Fruit fly (Drosophila melanogaster) whole organism, embryonic: ENCODE measurements around the gene Pde11.

ENCODE experiments used
- ATbp ChIP-seq: fragments of 200-800 bp; sonication (Bioruptor generic); optimal IDR thresholded peaks from 2 replicates; lab custom pipeline; 2017; ENCODE audit warnings: missing biosample characterization, mild to moderate bottlenecking, missing genetic modification characterization, missing genetic modification reagents
- Awh ChIP-seq: fragments of 200-800 bp; sonication (Bioruptor generic); IDR thresholded peaks from 2 replicates; pipeline ENCODE4, ENCODE4 v1.3.6; 2022; ENCODE audit warnings: missing biosample characterization, missing genetic modification characterization
- B-H1 ChIP-seq: fragments of 200-800 bp; sonication (Bioruptor generic); IDR thresholded peaks from 3 replicates; pipeline ENCODE4 v1.3.6; 2022; ENCODE audit warnings: missing biosample characterization, missing genetic modification characterization
- CG10462 ChIP-seq: fragments of 200-800 bp; sonication (Bioruptor generic); optimal IDR thresholded peaks from 2 replicates; lab custom pipeline; 2016; ENCODE audit warnings: missing biosample characterization, missing genetic modification characterization
- CG10959 ChIP-seq: fragments of 200-800 bp; sonication (Bioruptor generic); IDR thresholded peaks from 2 replicates; pipeline ENCODE4 v1.3.6; 2022; ENCODE audit warnings: missing biosample characterization, missing genetic modification characterization
- CG12071 ChIP-seq: fragments of 200-800 bp; sonication (Bioruptor generic); optimal IDR thresholded peaks from 3 replicates; lab custom pipeline; 2018; ENCODE audit warnings: missing biosample characterization, mild to moderate bottlenecking, missing genetic modification characterization
- CG12236 ChIP-seq: fragments of 200-800 bp; sonication (Bioruptor generic); optimal IDR thresholded peaks from 2 replicates; lab custom pipeline; 2016; ENCODE audit warnings: missing biosample characterization, missing genetic modification characterization
- CG12769 ChIP-seq: fragments of 200-800 bp; sonication (Bioruptor generic); optimal IDR thresholded peaks from 2 replicates; lab custom pipeline; 2019; ENCODE audit warnings: missing biosample characterization, mild to moderate bottlenecking, missing genetic modification characterization, moderate library complexity
- CG14710 ChIP-seq: fragments of 200-800 bp; sonication (Bioruptor generic); optimal IDR thresholded peaks from 3 replicates; lab custom pipeline; 2019; ENCODE audit warnings: missing biosample characterization, mild to moderate bottlenecking, missing genetic modification characterization, moderate library complexity
- CG16813 ChIP-seq: fragments of 200-800 bp; sonication (Bioruptor generic); IDR thresholded peaks from 3 replicates; pipeline ENCODE4 v1.3.6; 2022; ENCODE audit warnings: missing biosample characterization, missing genetic modification characterization; ENCODE audit not compliant: partially characterized antibody
- CG3065 ChIP-seq: fragments of 200-800 bp; sonication (Bioruptor generic); optimal IDR thresholded peaks from 2 replicates; lab custom pipeline; 2016; ENCODE audit warnings: missing biosample characterization, missing genetic modification characterization
- CG32532 ChIP-seq: fragments of 200-800 bp; sonication (Bioruptor generic); IDR thresholded peaks from 2 replicates; pipeline ENCODE4 v1.3.6; 2022; ENCODE audit warnings: missing biosample characterization, missing genetic modification characterization
- CG32772 ChIP-seq: fragments of 200-800 bp; sonication (Bioruptor generic); IDR thresholded peaks from 2 replicates; pipeline ENCODE4 v1.3.6; 2022; ENCODE audit warnings: missing biosample characterization, missing genetic modification characterization
- CG6254 ChIP-seq: fragments of 200-800 bp; sonication (Bioruptor generic); optimal IDR thresholded peaks from 3 replicates; lab custom pipeline; 2017; ENCODE audit warnings: mild to moderate bottlenecking, missing biosample characterization, missing genetic modification reagents, missing genetic modification characterization
- CG7271 ChIP-seq: fragments of 200-800 bp; sonication (Bioruptor generic); optimal IDR thresholded peaks from 2 replicates; lab custom pipeline; 2018; ENCODE audit warnings: missing biosample characterization, mild to moderate bottlenecking, missing genetic modification characterization, moderate library complexity
- CG7786 ChIP-seq: fragments of 200-800 bp; sonication (Bioruptor generic); optimal IDR thresholded peaks from 2 replicates; lab custom pipeline; 2016; ENCODE audit warnings: missing biosample characterization, missing genetic modification characterization
- CG8290 ChIP-seq, 3 experiments: fragments of 200-800 bp; sonication (Bioruptor generic); optimal IDR thresholded peaks; 2 replicates each; lab custom pipeline; 2016 to 2019; ENCODE audit warnings: missing biosample characterization in 3 of 3, missing genetic modification characterization in 3 of 3, mild to moderate bottlenecking in 2 of 3, moderate library complexity in 1 of 3
- D19A ChIP-seq: fragments of 200-800 bp; optimal IDR thresholded peaks from 3 replicates; lab custom pipeline; 2019; ENCODE audit warnings: missing biosample characterization, mild to moderate bottlenecking, missing genetic modification characterization, moderate library complexity
- Deaf1 ChIP-seq: fragments of 200-800 bp; optimal IDR thresholded peaks from 3 replicates; lab custom pipeline; 2019; ENCODE audit warnings: missing biosample characterization, mild to moderate bottlenecking, missing genetic modification characterization, moderate library complexity
- Fer2 ChIP-seq: fragments of 200-800 bp; sonication (Bioruptor generic); optimal IDR thresholded peaks from 2 replicates; lab custom pipeline; 2018; ENCODE audit warnings: missing biosample characterization, mild to moderate bottlenecking, missing genetic modification characterization, moderate library complexity
- Hey ChIP-seq: fragments of 200-800 bp; sonication (Bioruptor generic); optimal IDR thresholded peaks from 3 replicates; lab custom pipeline; 2018; ENCODE audit warnings: missing biosample characterization, mild to moderate bottlenecking, missing genetic modification characterization
- HmgZ ChIP-seq: fragments of 200-800 bp; sonication (Bioruptor generic); optimal IDR thresholded peaks from 2 replicates; lab custom pipeline; 2018; ENCODE audit warnings: missing biosample characterization, mild to moderate bottlenecking, missing genetic modification characterization
- Hr3 ChIP-seq: fragments of 200-800 bp; sonication (Bioruptor generic); optimal IDR thresholded peaks from 3 replicates; lab custom pipeline; 2016; ENCODE audit warnings: missing biosample characterization, missing genetic modification characterization
- Med ChIP-seq: fragments of 200-800 bp; sonication (Bioruptor generic); peaks from one replicate; lab custom pipeline; 2016; ENCODE audit warnings: missing biosample characterization, missing genetic modification characterization, mild to moderate bottlenecking, inconsistent platforms, moderate library complexity
- NC2β ChIP-seq: fragments of 200-800 bp; sonication (Bioruptor generic); optimal IDR thresholded peaks from 2 replicates; lab custom pipeline; 2016; ENCODE audit warnings: missing biosample characterization, missing genetic modification characterization
- NFAT ChIP-seq: fragments of 200-800 bp; sonication (Bioruptor generic); IDR thresholded peaks from 2 replicates; pipeline ENCODE4 v1.3.6; 2022; ENCODE audit warnings: missing biosample characterization, missing genetic modification characterization
- Ptx1 ChIP-seq: fragments of 200-800 bp; sonication (Bioruptor generic); IDR thresholded peaks from 2 replicates; pipeline ENCODE4 v1.3.6; 2022; ENCODE audit warnings: missing biosample characterization, missing genetic modification characterization
- Sin3A ChIP-seq: fragments of >200 bp; optimal IDR thresholded peaks from 2 replicates; lab custom pipeline; 2018
- Spps ChIP-seq: fragments of 200-800 bp; sonication (Bioruptor generic); optimal IDR thresholded peaks from 2 replicates; lab custom pipeline; 2018; ENCODE audit warnings: missing biosample characterization, mild to moderate bottlenecking, missing genetic modification characterization
- Xrp1 ChIP-seq: fragments of 200-800 bp; sonication (Bioruptor generic); IDR thresholded peaks from 2 replicates; pipeline ENCODE4 v1.3.6; 2022; ENCODE audit warnings: missing biosample characterization, missing genetic modification characterization
- ash1 ChIP-seq: fragments of 200-800 bp; sonication (Bioruptor generic); optimal IDR thresholded peaks from 2 replicates; lab custom pipeline; 2018; ENCODE audit warnings: missing biosample characterization, mild to moderate bottlenecking, missing genetic modification characterization
- caup ChIP-seq: fragments of 200-800 bp; sonication (Bioruptor generic); optimal IDR thresholded peaks from 3 replicates; lab custom pipeline; 2017; ENCODE audit warnings: missing biosample characterization, mild to moderate bottlenecking, missing genetic modification characterization, moderate library complexity; ENCODE audit not compliant: severe bottlenecking
- cg ChIP-seq: fragments of 200-800 bp; sonication (Bioruptor generic); optimal IDR thresholded peaks from 3 replicates; lab custom pipeline; 2019; ENCODE audit warnings: missing biosample characterization, mild to moderate bottlenecking, missing genetic modification characterization, moderate library complexity
- chn ChIP-seq: fragments of 200-800 bp; sonication (Bioruptor generic); optimal IDR thresholded peaks from 2 replicates; lab custom pipeline; 2016; ENCODE audit warnings: missing biosample characterization, missing genetic modification characterization
- cwo ChIP-seq: fragments of 200-800 bp; sonication (Bioruptor generic); optimal IDR thresholded peaks from 3 replicates; lab custom pipeline; 2017; ENCODE audit warnings: missing biosample characterization, missing genetic modification characterization, mild to moderate bottlenecking, moderate library complexity, missing genetic modification reagents
- exex ChIP-seq: fragments of 200-800 bp; sonication (Bioruptor generic); optimal IDR thresholded peaks from 4 replicates; lab custom pipeline; 2018; ENCODE audit warnings: missing biosample characterization, mild to moderate bottlenecking, missing genetic modification characterization, moderate library complexity
- kah ChIP-seq: fragments of 200-800 bp; sonication (Bioruptor generic); optimal IDR thresholded peaks from 2 replicates; lab custom pipeline; 2018; ENCODE audit warnings: missing biosample characterization, mild to moderate bottlenecking, missing genetic modification characterization
- ken ChIP-seq: fragments of 200-800 bp; sonication (Bioruptor generic); IDR thresholded peaks from 3 replicates; pipeline ENCODE4 v1.3.6; 2022; ENCODE audit warnings: missing biosample characterization, missing genetic modification characterization
- lab ChIP-seq: fragments of 200-800 bp; sonication (Bioruptor generic); optimal IDR thresholded peaks from 3 replicates; lab custom pipeline; 2017; ENCODE audit warnings: missing biosample characterization, missing genetic modification characterization, mild to moderate bottlenecking, moderate library complexity, missing genetic modification reagents
- mirr ChIP-seq: fragments of 200-800 bp; sonication (Bioruptor generic); optimal IDR thresholded peaks from 3 replicates; lab custom pipeline; 2018; ENCODE audit warnings: missing biosample characterization, mild to moderate bottlenecking, missing genetic modification characterization
- nau ChIP-seq: fragments of 200-800 bp; sonication (Bioruptor generic); optimal IDR thresholded peaks from 3 replicates; lab custom pipeline; 2017; ENCODE audit warnings: missing biosample characterization, mild to moderate bottlenecking, missing genetic modification characterization, missing genetic modification reagents
- peb ChIP-seq: fragments of 200-800 bp; sonication (Bioruptor generic); IDR thresholded peaks from 2 replicates; pipeline ENCODE4 v1.3.6; 2022; ENCODE audit warnings: missing biosample characterization, missing genetic modification characterization
- rib ChIP-seq: fragments of 200-800 bp; sonication (Bioruptor generic); IDR thresholded peaks from 2 replicates; pipeline ENCODE4 v1.3.6; 2022; ENCODE audit warnings: missing biosample characterization, missing genetic modification characterization
- salm ChIP-seq: fragments of 200-800 bp; sonication (Bioruptor generic); optimal IDR thresholded peaks from 2 replicates; lab custom pipeline; 2018; ENCODE audit warnings: missing biosample characterization, mild to moderate bottlenecking, missing genetic modification characterization
- stc ChIP-seq: fragments of 200-800 bp; sonication (Bioruptor generic); IDR thresholded peaks from 2 replicates; pipeline ENCODE4 v1.3.6; 2022; ENCODE audit warnings: missing biosample characterization, missing genetic modification characterization
- tap ChIP-seq: fragments of 200-800 bp; optimal IDR thresholded peaks from 3 replicates; lab custom pipeline; 2019; ENCODE audit warnings: missing biosample characterization, mild to moderate bottlenecking, missing genetic modification characterization, moderate library complexity
- vfl ChIP-seq: fragments of 200-800 bp; sonication (Bioruptor generic); optimal IDR thresholded peaks from 2 replicates; lab custom pipeline; 2016; ENCODE audit warnings: missing biosample characterization, missing genetic modification characterization
- vvl ChIP-seq: fragments of 200-800 bp; sonication (Bioruptor generic); IDR thresholded peaks from 2 replicates; pipeline ENCODE4 v1.3.6; 2022; ENCODE audit warnings: missing biosample characterization, missing genetic modification characterization
- z ChIP-seq: fragments of 200-800 bp; sonication (Bioruptor generic); IDR thresholded peaks from 3 replicates; pipeline ENCODE4 v1.3.6; 2022; ENCODE audit warnings: missing biosample characterization, missing genetic modification characterization
- zf30C ChIP-seq: fragments of 200-800 bp; sonication (Bioruptor generic); optimal IDR thresholded peaks from 3 replicates; lab custom pipeline; 2018; ENCODE audit warnings: missing biosample characterization, mild to moderate bottlenecking, missing genetic modification characterization

The Pde11 gene

dm6 chr2L:18561522-18562119 is 28.5 kb downstream of the Pde11 start (continued):
- no peak for TF ChIP-seq Sin3A
- no peak for TF ChIP-seq chn (GFP tag; lab: Kevin White, UChicago)
- 0 out of 2 replicates have a peak, but pooled peaks have one; percentile 6 for TF ChIP-seq stc (GFP tag; lab: Robert Waterston, UW)
- TF ChIP-seq D19A (tag; lab: Kevin White, UChicago) = no peak
- TF ChIP-seq salm (tag; lab: Kevin White, UChicago) = no peak
- peak; percentile 45 for TF ChIP-seq HmgZ (tag; lab: Kevin White, UChicago)
- no peak for TF ChIP-seq CG3065 (GFP tag; lab: Kevin White, UChicago)
- peak; percentile 62 for TF ChIP-seq Deaf1
- peak; percentile 38 for TF ChIP-seq cwo (GFP tag; lab: Kevin White, UChicago)
- no peak for TF ChIP-seq Hr3 (GFP tag; lab: Kevin White, UChicago)
- peak; percentile 45; the same call in 1 of the 2 replicates for TF ChIP-seq NFAT (GFP tag; lab: Robert Waterston, UW)
- peak; percentile 42 for TF ChIP-seq exex (tag; lab: Kevin White, UChicago)
- no peak for TF ChIP-seq NC2β
- no peak for TF ChIP-seq CG16813
- TF ChIP-seq vvl (GFP tag; lab: Robert Waterston, UW) = peak; percentile 35
- no peak for TF ChIP-seq vfl
- peak; percentile 82 for TF ChIP-seq z (GFP tag; lab: Robert Waterston, UW)
- TF ChIP-seq ash1 (GFP tag; lab: Kevin White, UChicago) = no peak
- peak; percentile 8 for TF ChIP-seq kah (GFP tag; lab: Kevin White, UChicago)
- TF ChIP-seq CG14710 (tag; lab: Kevin White, UChicago) = no peak
- TF ChIP-seq CG7271 (tag; lab: Kevin White, UChicago) = no peak
- no peak for TF ChIP-seq CG10462
- TF ChIP-seq B-H1 = no peak
- TF ChIP-seq zf30C (GFP tag; lab: Kevin White, UChicago) = no peak
- TF ChIP-seq CG12769 (tag; lab: Kevin White, UChicago) = peak; percentile 36
- TF ChIP-seq ATbp = no peak
- TF ChIP-seq CG32772 (GFP tag; lab: Robert Waterston, UW) = no peak
- no peak for TF ChIP-seq CG7786
- no peak for TF ChIP-seq peb (GFP tag; lab: Robert Waterston, UW)
- TF ChIP-seq cg (GFP tag; lab: Kevin White, UChicago) = peak; percentile 56
- TF ChIP-seq CG12071 = no peak
- peak; percentile 55; the same call in 1 of the 2 replicates for TF ChIP-seq rib
- peak; percentile 41 for TF ChIP-seq lab (GFP tag; lab: Kevin White, UChicago)
- TF ChIP-seq Hey = peak; percentile 1
- 0 out of 2 replicates have a peak, but pooled peaks have one; percentile 5 for TF ChIP-seq Xrp1 (GFP tag; lab: Robert Waterston, UW)
- TF ChIP-seq nau (GFP tag; lab: Kevin White, UChicago) = peak; percentile 8
- TF ChIP-seq Med = peak; percentile 12
- TF ChIP-seq CG32532 (GFP tag; lab: Robert Waterston, UW) = no peak
- TF ChIP-seq Awh (GFP tag; lab: Robert Waterston, UW) = no peak
- TF ChIP-seq Fer2 = no peak
- TF ChIP-seq CG10959 (GFP tag; lab: Robert Waterston, UW) = no peak
- TF ChIP-seq tap (tag; lab: Kevin White, UChicago) = no peak
- TF ChIP-seq mirr (GFP tag; lab: Kevin White, UChicago) = peak; percentile 86
- no peak for TF ChIP-seq CG6254 (GFP tag; lab: Kevin White, UChicago)
- no peak for TF ChIP-seq Spps (tag; lab: Kevin White, UChicago)
- TF ChIP-seq Ptx1 (GFP tag; lab: Robert Waterston, UW) = peak; percentile 42; the same call in 1 of the 2 replicates
- no peak; the same call in 2 of the 3 replicates for TF ChIP-seq ken (GFP tag; lab: Robert Waterston, UW)
- TF ChIP-seq caup = peak; percentile 5
- TF ChIP-seq CG12236 (GFP tag; lab: Kevin White, UChicago) = no peak
- no peak for TF ChIP-seq CG8290 (GFP tag; optimal IDR thresholded peaks at IDR 0.05; lab: Kevin White, UChicago)
- peak in 1 of 2 experiments; percentile 31 for TF ChIP-seq CG8290 (tag; optimal IDR thresholded peaks at IDR 0.05; lab: Kevin White, UChicago)
